Worm (Caenorhabditis elegans) whole organism, L3 larva: ENCODE results near the gene srh-220.

ENCODE experiments used
- nhr-12 ChIP-seq: fragments of 150-350 bp; optimal IDR thresholded peaks from 2 replicates; lab custom pipeline; 2014; ENCODE audit warnings: missing biosample characterization, missing genetic modification characterization
- pha-4 ChIP-seq: fragments of 150-350 bp; optimal IDR thresholded peaks from 2 replicates; lab custom pipeline; 2014; ENCODE audit warnings: missing biosample characterization, missing genetic modification reagents, missing genetic modification characterization

DNA sequence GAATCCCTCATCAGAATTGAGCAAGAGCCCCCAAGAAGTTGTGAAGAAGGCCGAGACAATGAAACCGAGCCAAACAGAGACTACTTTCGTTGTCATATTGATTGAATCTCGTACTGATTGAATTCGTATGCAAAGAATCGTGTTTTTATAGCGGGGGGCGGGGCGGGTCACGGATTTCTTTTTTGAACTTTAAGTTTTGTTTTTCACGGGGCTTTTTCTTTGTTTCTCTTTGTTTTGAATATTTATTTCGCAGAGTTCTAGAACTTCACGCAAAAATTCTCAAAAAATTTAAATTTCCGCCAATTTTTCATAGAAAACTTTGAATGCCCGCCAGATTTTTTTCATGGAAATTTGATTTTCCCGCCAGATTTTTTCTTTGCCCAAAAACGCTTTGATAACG is 21.7 kb downstream of the srh-220 start, which contains the start of gene clec-73:
- TF ChIP-seq pha-4 (tag; lab: Kevin White, UChicago): no peak
- no peak for TF ChIP-seq nhr-12
